Worm (Caenorhabditis elegans) whole organism, L4/young adult: ENCODE results near the gene anmt-3.

Experiments
- W03F9.2 ChIP-seq: fragments of 150-350 bp; optimal IDR thresholded peaks from 2 replicates; lab custom pipeline; 2014; ENCODE audit warnings: missing biosample characterization, missing genetic modification characterization
- dao-5 ChIP-seq: sonication (generic microtip); optimal IDR thresholded peaks from 2 replicates; lab custom pipeline; 2016; ENCODE audit warnings: missing genotype, missing genetic modification characterization, moderate library complexity, missing compliant biosample characterization

ce11 chrV:9948840-9949239, 9.3 kb downstream of the anmt-3 start, which contains the start of gene nlp-58:
- no peak for TF ChIP-seq dao-5 (tag; lab: Kevin White, UChicago)
- TF ChIP-seq W03F9.2: no peak
